Worm (Caenorhabditis elegans): ENCODE measurements around the gene zfp-1.

DNA sequence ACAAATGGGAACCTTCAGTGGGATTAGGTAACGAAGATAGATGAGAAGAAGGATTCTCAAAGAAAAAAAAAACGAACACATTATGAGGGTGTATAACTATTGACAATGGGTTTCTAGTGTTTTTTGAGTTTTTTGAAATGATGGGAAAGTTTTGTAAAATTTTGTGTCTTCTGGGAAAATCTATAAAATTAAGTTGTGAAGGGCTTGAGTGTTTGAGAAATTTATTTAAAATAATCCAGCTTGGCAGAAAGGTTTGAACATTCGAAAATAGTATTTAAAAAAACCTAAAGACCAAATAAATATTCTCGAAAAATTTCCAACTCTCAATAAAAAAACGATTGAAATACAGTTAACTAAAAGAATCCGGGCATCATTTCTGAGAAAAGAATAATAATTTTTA is 46.1 kb upstream of the zfp-1 start:
- no peak for TF ChIP-seq lin-15B (tag; optimal IDR thresholded peaks at IDR 0.05)
- TF ChIP-seq ceh-82 (tag; optimal IDR thresholded peaks at IDR 0.05) = no peak
- TF ChIP-seq nhr-11 (tag; optimal IDR thresholded peaks at IDR 0.05) = no peak
- TF ChIP-seq jun-1 (tag; optimal IDR thresholded peaks at IDR 0.05) = no peak
- TF ChIP-seq zag-1 (tag; optimal IDR thresholded peaks at IDR 0.05) = no peak
- no peak for TF ChIP-seq dsc-1 (tag; optimal IDR thresholded peaks at IDR 0.05)
- TF ChIP-seq nhr-12 (tag; optimal IDR thresholded peaks at IDR 0.05) = no peak
- TF ChIP-seq skn-1 (tag; optimal IDR thresholded peaks at IDR 0.05) = no peak
- TF ChIP-seq dpl-1 (GFP tag; optimal IDR thresholded peaks at IDR 0.05) = no peak
- TF ChIP-seq pax-3 (tag; optimal IDR thresholded peaks at IDR 0.05) = no peak
- TF ChIP-seq ama-1 (optimal IDR thresholded peaks at IDR 0.05) = no peak
- TF ChIP-seq ztf-11 (tag; optimal IDR thresholded peaks at IDR 0.05) = no peak
- TF ChIP-seq nhr-47 (tag; optimal IDR thresholded peaks at IDR 0.05) = no peak
- no peak for TF ChIP-seq nhr-237 (tag; optimal IDR thresholded peaks at IDR 0.05)
